Worm (Caenorhabditis elegans) whole organism, mixed stage, embryonic: Measurements from ENCODE around the gene ensh-1.

Experiments
- ces-1 ChIP-seq: fragments of 150-350 bp; optimal IDR thresholded peaks from 2 replicates; lab custom pipeline; 2014; ENCODE audit warnings: missing biosample characterization, missing genetic modification reagents, missing genetic modification characterization
- lin-13 ChIP-seq: fragments of 150-350 bp; optimal IDR thresholded peaks from 2 replicates; lab custom pipeline; 2014; ENCODE audit warnings: missing biosample characterization, missing genetic modification characterization
- mab-5 ChIP-seq: fragments of 150-350 bp; optimal IDR thresholded peaks from 2 replicates; lab custom pipeline; 2014; ENCODE audit warnings: missing biosample characterization, missing genetic modification characterization
- nhr-12 ChIP-seq: fragments of 150-350 bp; optimal IDR thresholded peaks from 2 replicates; lab custom pipeline; 2014; ENCODE audit warnings: missing biosample characterization, missing genetic modification characterization
- nhr-28 ChIP-seq: fragments of 150-350 bp; optimal IDR thresholded peaks from 2 replicates; lab custom pipeline; 2014; ENCODE audit warnings: missing biosample characterization, missing genetic modification characterization
- unc-39 ChIP-seq: fragments of 150-350 bp; optimal IDR thresholded peaks from 2 replicates; lab custom pipeline; 2014; ENCODE audit warnings: missing biosample characterization, missing genetic modification characterization
- unc-62 ChIP-seq: fragments of 150-350 bp; optimal IDR thresholded peaks from 2 replicates; lab custom pipeline; 2014; ENCODE audit warnings: missing biosample characterization, missing genetic modification reagents, missing genetic modification characterization

- TF ChIP-seq nhr-12 (tag; lab: Kevin White, UChicago) (no peak), ces-1 (GFP tag; lab: Kevin White, UChicago) (no peak), mab-5 (no peak), lin-13 (tag; lab: Kevin White, UChicago) (no peak), nhr-28 (tag; lab: Kevin White, UChicago) (no peak), unc-62 (GFP tag; lab: Kevin White, UChicago) (no peak), unc-39 (tag; lab: Kevin White, UChicago) (no peak)
Measured at ce11 chrX:8919323-8919722, 14.1 kb downstream of the ensh-1 start, which contains the start of gene nlp-14.
